Fruit fly (Drosophila melanogaster) whole organism, prepupa: ENCODE results near the gene Acp32CD.

Experiments
- CG10669 ChIP-seq: fragments of 200-800 bp; sonication (Bioruptor generic); optimal IDR thresholded peaks from 3 replicates; lab custom pipeline; 2018; ENCODE audit warnings: missing biosample characterization, mild to moderate bottlenecking, missing genetic modification characterization, moderate library complexity
- CG11902 ChIP-seq: fragments of 200-800 bp; sonication (Bioruptor generic); optimal IDR thresholded peaks from 3 replicates; lab custom pipeline; 2016; ENCODE audit warnings: missing biosample characterization, missing genetic modification characterization
- CG15336 ChIP-seq: fragments of 200-800 bp; sonication (Bioruptor generic); IDR thresholded peaks from 2 replicates; pipeline ENCODE4 v1.3.6; 2022; ENCODE audit warnings: missing biosample characterization, missing genetic modification characterization
- CG16779 ChIP-seq: fragments of 200-800 bp; sonication (Bioruptor generic); optimal IDR thresholded peaks from 3 replicates; lab custom pipeline; 2017; ENCODE audit warnings: missing biosample characterization, mild to moderate bottlenecking, missing genetic modification characterization
- CG32006 ChIP-seq: fragments of 200-800 bp; sonication (Bioruptor generic); optimal IDR thresholded peaks from 3 replicates; lab custom pipeline; 2017; ENCODE audit warnings: missing biosample characterization, mild to moderate bottlenecking, missing genetic modification characterization
- CG3919 ChIP-seq: fragments of 200-800 bp; sonication (Bioruptor generic); optimal IDR thresholded peaks from 3 replicates; lab custom pipeline; 2016; ENCODE audit warnings: missing biosample characterization, missing genetic modification characterization
- CG4318 ChIP-seq: fragments of 200-800 bp; sonication (Bioruptor generic); optimal IDR thresholded peaks from 3 replicates; lab custom pipeline; 2017; ENCODE audit warnings: missing biosample characterization, mild to moderate bottlenecking, missing genetic modification characterization
- CG6276 ChIP-seq: fragments of 200-800 bp; sonication (Bioruptor generic); optimal IDR thresholded peaks from 2 replicates; lab custom pipeline; 2017; ENCODE audit warnings: missing biosample characterization, mild to moderate bottlenecking, missing genetic modification characterization
- CG6792 ChIP-seq: fragments of 200-800 bp; sonication (Bioruptor generic); optimal IDR thresholded peaks from 3 replicates; lab custom pipeline; 2016; ENCODE audit warnings: missing biosample characterization, missing genetic modification characterization
- CG6854 ChIP-seq: fragments of 200-800 bp; sonication (Bioruptor generic); optimal IDR thresholded peaks from 2 replicates; lab custom pipeline; 2017; ENCODE audit warnings: missing biosample characterization, mild to moderate bottlenecking, missing genetic modification characterization
- CG8119 ChIP-seq: fragments of 200-800 bp; sonication (Bioruptor generic); IDR thresholded peaks from 3 replicates; pipeline ENCODE4 v1.3.6; 2022; ENCODE audit warnings: missing biosample characterization, missing genetic modification characterization
- CG8319 ChIP-seq: fragments of 200-800 bp; sonication (Bioruptor generic); optimal IDR thresholded peaks from 3 replicates; lab custom pipeline; 2016; ENCODE audit warnings: missing biosample characterization, missing genetic modification characterization
- CG8632 ChIP-seq: fragments of 200-800 bp; sonication (Bioruptor generic); optimal IDR thresholded peaks from 3 replicates; lab custom pipeline; 2016; ENCODE audit warnings: missing biosample characterization, missing genetic modification characterization
- CG9139 ChIP-seq: fragments of 200-800 bp; sonication (Bioruptor generic); optimal IDR thresholded peaks from 3 replicates; lab custom pipeline; 2017; ENCODE audit warnings: missing biosample characterization, mild to moderate bottlenecking, missing genetic modification characterization
- Eip75B ChIP-seq: fragments of 200-800 bp; sonication (Bioruptor generic); optimal IDR thresholded peaks from 3 replicates; lab custom pipeline; 2016; ENCODE audit warnings: missing biosample characterization, missing genetic modification characterization
- Eip78C ChIP-seq: fragments of 200-800 bp; sonication (Bioruptor generic); peaks from one replicate; lab custom pipeline; 2016; ENCODE audit warnings: missing biosample characterization, missing genetic modification characterization
- Eip93F ChIP-seq: fragments of 200-800 bp; sonication (Bioruptor generic); optimal IDR thresholded peaks from 2 replicates; lab custom pipeline; 2016; ENCODE audit warnings: missing biosample characterization, mild to moderate bottlenecking, missing genetic modification characterization
- Hr38 ChIP-seq: sonication (Bioruptor generic); optimal IDR thresholded peaks from 2 replicates; lab custom pipeline; 2016; ENCODE audit warnings: missing biosample characterization, missing genetic modification characterization
- Hr4 ChIP-seq: fragments of 200-800 bp; sonication (Bioruptor generic); optimal IDR thresholded peaks from 3 replicates; lab custom pipeline; 2016; ENCODE audit warnings: missing biosample characterization, missing genetic modification characterization
- Met ChIP-seq: fragments of 200-800 bp; sonication (Bioruptor generic); optimal IDR thresholded peaks from 3 replicates; lab custom pipeline; 2016; ENCODE audit warnings: missing biosample characterization, missing genetic modification characterization
- Smox ChIP-seq: fragments of 200-800 bp; sonication (Bioruptor generic); optimal IDR thresholded peaks from 3 replicates; lab custom pipeline; 2016; ENCODE audit warnings: missing biosample characterization, missing genetic modification characterization
- Sox14 ChIP-seq: fragments of 200-800 bp; sonication (Bioruptor generic); optimal IDR thresholded peaks from 3 replicates; lab custom pipeline; 2016; ENCODE audit warnings: missing biosample characterization, missing genetic modification characterization
- Sox15 ChIP-seq: fragments of 200-800 bp; sonication (Bioruptor generic); optimal IDR thresholded peaks from 3 replicates; lab custom pipeline; 2016; ENCODE audit warnings: missing biosample characterization, missing genetic modification characterization
- acj6 ChIP-seq: fragments of 200-800 bp; sonication (Bioruptor generic); optimal IDR thresholded peaks from 3 replicates; lab custom pipeline; 2016; ENCODE audit warnings: missing biosample characterization, missing genetic modification characterization
- dsx ChIP-seq: fragments of 200-800 bp; optimal IDR thresholded peaks from 3 replicates; lab custom pipeline; 2019; ENCODE audit warnings: missing biosample characterization, mild to moderate bottlenecking, missing genetic modification characterization, moderate library complexity; ENCODE audit not compliant: poor library complexity, severe bottlenecking
- eg ChIP-seq: fragments of 200-800 bp; sonication (Bioruptor generic); IDR thresholded peaks from 3 replicates; pipeline ENCODE4 v1.3.6; 2022; ENCODE audit warnings: missing biosample characterization, missing genetic modification characterization
- fd85E ChIP-seq: fragments of 200-800 bp; sonication (Bioruptor generic); optimal IDR thresholded peaks from 3 replicates; lab custom pipeline; 2016; ENCODE audit warnings: missing biosample characterization, missing genetic modification characterization
- fkh ChIP-seq: fragments of 200-800 bp; sonication (Bioruptor generic); optimal IDR thresholded peaks from 3 replicates; lab custom pipeline; 2017; ENCODE audit warnings: missing biosample characterization, mild to moderate bottlenecking, missing genetic modification characterization, moderate library complexity
- lz ChIP-seq: fragments of 200-800 bp; sonication (Bioruptor generic); optimal IDR thresholded peaks from 3 replicates; lab custom pipeline; 2016; ENCODE audit warnings: missing biosample characterization, missing genetic modification characterization
- pdm3 ChIP-seq: fragments of 200-800 bp; sonication (Bioruptor generic); optimal IDR thresholded peaks from 3 replicates; lab custom pipeline; 2016; ENCODE audit warnings: missing biosample characterization, missing genetic modification characterization
- salr ChIP-seq, 2 experiments: fragments of 200-800 bp; sonication (Bioruptor generic); optimal IDR thresholded peaks; 3 replicates each; lab custom pipeline; 2016 to 2018; ENCODE audit warnings: missing biosample characterization in 2 of 2, missing genetic modification characterization in 2 of 2, mild to moderate bottlenecking in 1 of 2
- svp ChIP-seq: fragments of 200-800 bp; sonication (Bioruptor generic); peaks from one replicate; lab custom pipeline; 2016; ENCODE audit warnings: missing biosample characterization, missing genetic modification characterization
- vri ChIP-seq: fragments of 200-800 bp; sonication (Bioruptor generic); optimal IDR thresholded peaks from 3 replicates; lab custom pipeline; 2016; ENCODE audit warnings: missing biosample characterization, mild to moderate bottlenecking, missing genetic modification characterization

The Acp32CD gene

dm6 chr2L:11038918-11039317 is 23.5 kb downstream of the Acp32CD start:
- no peak for TF ChIP-seq Sox15 (GFP tag; lab: Kevin White, UChicago)
- TF ChIP-seq CG15336 (GFP tag; lab: Robert Waterston, UW) = no peak
- TF ChIP-seq CG8632 (GFP tag; lab: Kevin White, UChicago) = no peak
- TF ChIP-seq Eip93F (GFP tag; lab: Kevin White, UChicago) = peak; percentile 74
- TF ChIP-seq Hr38 (GFP tag; lab: Kevin White, UChicago) = no peak
- no peak for TF ChIP-seq pdm3 (GFP tag; lab: Kevin White, UChicago)
- TF ChIP-seq vri = peak; percentile 35
- TF ChIP-seq Eip78C (GFP tag; lab: Kevin White, UChicago) = peak; percentile 23
- no peak for TF ChIP-seq CG10669 (GFP tag; lab: Kevin White, UChicago)
- no peak for TF ChIP-seq CG11902
- TF ChIP-seq CG16779 (tag; lab: Kevin White, UChicago) = no peak
- no peak for TF ChIP-seq Hr4 (GFP tag; lab: Kevin White, UChicago)
- peak; percentile 7 for TF ChIP-seq CG6854 (GFP tag; lab: Kevin White, UChicago)
- TF ChIP-seq fd85E (GFP tag; lab: Kevin White, UChicago) = no peak
- TF ChIP-seq Eip75B (GFP tag; lab: Kevin White, UChicago) = no peak
- peak; percentile 58 for TF ChIP-seq fkh (GFP tag; lab: Kevin White, UChicago)
- no peak for TF ChIP-seq acj6 (GFP tag; lab: Kevin White, UChicago)
- TF ChIP-seq CG3919 (GFP tag; lab: Kevin White, UChicago) = no peak
- TF ChIP-seq svp (GFP tag; lab: Kevin White, UChicago) = peak; percentile 98
- TF ChIP-seq, all 60 proteins: peak for 6

dm6 chr2L:11039548-11040144 is 24.2 kb downstream of the Acp32CD start:
- TF ChIP-seq Eip78C (GFP tag; lab: Kevin White, UChicago) = peak; percentile 3
- TF ChIP-seq Sox14 = no peak
- peak; percentile 64 for TF ChIP-seq fkh (GFP tag; lab: Kevin White, UChicago)

- TF ChIP-seq Sox14 = no peak
- TF ChIP-seq CG6792 (GFP tag; lab: Kevin White, UChicago) = no peak
- TF ChIP-seq Hr4 (GFP tag; lab: Kevin White, UChicago) = peak; percentile 27
- TF ChIP-seq CG3919 (GFP tag; lab: Kevin White, UChicago) = no peak
- TF ChIP-seq Eip78C (GFP tag; lab: Kevin White, UChicago) = peak; percentile 51
- TF ChIP-seq CG4318 (GFP tag; lab: Kevin White, UChicago) = peak; percentile 33
- no peak for TF ChIP-seq eg (GFP tag; lab: Robert Waterston, UW)
- no peak for TF ChIP-seq CG16779 (tag; lab: Kevin White, UChicago)
- TF ChIP-seq CG32006 (GFP tag; lab: Kevin White, UChicago) = peak; percentile 65
- no peak for TF ChIP-seq Smox (GFP tag; lab: Kevin White, UChicago)
- no peak for TF ChIP-seq CG8319 (GFP tag; lab: Kevin White, UChicago)
- TF ChIP-seq CG8119 (GFP tag; lab: Robert Waterston, UW) = 0 out of 3 replicates have a peak, but pooled peaks have one; percentile 48
- TF ChIP-seq acj6 (GFP tag; lab: Kevin White, UChicago) = no peak
- TF ChIP-seq lz (GFP tag; lab: Kevin White, UChicago) = no peak
- peak; percentile 52 for TF ChIP-seq CG15336 (GFP tag; lab: Robert Waterston, UW)
- TF ChIP-seq salr (GFP tag; optimal IDR thresholded peaks at IDR 0.05; lab: Kevin White, UChicago) = peak in 1 of 2 experiments; percentile 45
- no peak for TF ChIP-seq fkh (GFP tag; lab: Kevin White, UChicago)
Measured at dm6 chr2L:11041074-11041473, 25.7 kb downstream of the Acp32CD start.

- peak; percentile 55 for TF ChIP-seq CG6276 (GFP tag; lab: Kevin White, UChicago)
- TF ChIP-seq fd85E (GFP tag; lab: Kevin White, UChicago) = no peak
- no peak for TF ChIP-seq CG9139 (GFP tag; lab: Kevin White, UChicago)
- no peak for TF ChIP-seq Met
- TF ChIP-seq dsx (GFP tag; lab: Kevin White, UChicago) = no peak
- peak; percentile 12 for TF ChIP-seq CG32006 (GFP tag; lab: Kevin White, UChicago)
- TF ChIP-seq CG15336 (GFP tag; lab: Robert Waterston, UW) = peak; percentile 41
- TF ChIP-seq CG8119 (GFP tag; lab: Robert Waterston, UW) = peak; percentile 43; the same call in 1 of the 3 replicates
- peak; percentile 53; the same call in 1 of the 3 replicates for TF ChIP-seq eg (GFP tag; lab: Robert Waterston, UW)
Measured at dm6 chr2L:11041785-11042184, 26.4 kb downstream of the Acp32CD start.
